Worm (Caenorhabditis elegans): ENCODE results near the gene C36E6.2.
A peak's percentile ranks its signal among the peaks of the same experiment; 100 is the strongest.

Gene C36E6.2

ce11 chrX:17472917-17473316 lies 21.4 kb downstream of the C36E6.2 start (continued):
- no peak for TF ChIP-seq nhr-77 (tag; optimal IDR thresholded peaks at IDR 0.05)
- no peak for TF ChIP-seq ceh-82 (tag; optimal IDR thresholded peaks at IDR 0.05)
- no peak for TF ChIP-seq nhr-76 (tag; optimal IDR thresholded peaks at IDR 0.05)
- TF ChIP-seq ceh-88 (GFP tag; IDR thresholded peaks at IDR 0.05): no peak
- TF ChIP-seq C34B4.2 (tag; optimal IDR thresholded peaks at IDR 0.05): no peak
- no peak for TF ChIP-seq fkh-8 (tag; optimal IDR thresholded peaks at IDR 0.05)
- no peak for TF ChIP-seq F16B12.6 (tag; optimal IDR thresholded peaks at IDR 0.05)
- no peak for TF ChIP-seq egl-13 (tag; optimal IDR thresholded peaks at IDR 0.05)
- no peak for TF ChIP-seq nhr-85 (tag)
- TF ChIP-seq isw-1 (GFP tag; IDR thresholded peaks at IDR 0.05): no peak
- no peak for TF ChIP-seq irx-1 (tag; optimal IDR thresholded peaks at IDR 0.05)
- TF ChIP-seq nhr-12 (tag; optimal IDR thresholded peaks at IDR 0.05): no peak
- TF ChIP-seq ztf-4 (tag; optimal IDR thresholded peaks at IDR 0.05): no peak
- no peak for TF ChIP-seq sptf-1 (tag; optimal IDR thresholded peaks at IDR 0.05)
- no peak for TF ChIP-seq elt-3 (tag; optimal IDR thresholded peaks at IDR 0.05)
- TF ChIP-seq nhr-90 (tag; optimal IDR thresholded peaks at IDR 0.05; ENCODE audit: poor library complexity): peak; percentile 25
- peak in 1 of 2 experiments; percentile 18 for TF ChIP-seq lsy-2 (tag; optimal IDR thresholded peaks at IDR 0.05)
- TF ChIP-seq pax-3 (tag; optimal IDR thresholded peaks at IDR 0.05): no peak
- TF ChIP-seq zag-1 (tag; optimal IDR thresholded peaks at IDR 0.05): no peak
- TF ChIP-seq mab-9 (GFP tag; IDR thresholded peaks at IDR 0.05): no peak
- no peak for TF ChIP-seq efl-1 (optimal IDR thresholded peaks at IDR 0.05)
- peak in 1 of 2 experiments; percentile 40 for TF ChIP-seq efl-1 (GFP tag; optimal IDR thresholded peaks at IDR 0.05 in 1 of 2)
- no peak for TF ChIP-seq sup-37 (GFP tag; optimal IDR thresholded peaks at IDR 0.05)
- no peak for TF ChIP-seq unc-30 (tag; optimal IDR thresholded peaks at IDR 0.05)
- TF ChIP-seq ama-1 (optimal IDR thresholded peaks at IDR 0.05): no peak
- TF ChIP-seq efl-3 (GFP tag; optimal IDR thresholded peaks at IDR 0.05): no peak
- no peak for TF ChIP-seq lin-15B (tag; optimal IDR thresholded peaks at IDR 0.05)
- TF ChIP-seq nhr-84 (tag; optimal IDR thresholded peaks at IDR 0.05): no peak
- no peak for TF ChIP-seq mef-2 (tag; optimal IDR thresholded peaks at IDR 0.05)
- no peak for TF ChIP-seq fkh-10 (GFP tag; optimal IDR thresholded peaks at IDR 0.05)
- TF ChIP-seq lin-35 (GFP tag; optimal IDR thresholded peaks at IDR 0.05): peak in 1 of 2 experiments; percentile 38
- no peak for TF ChIP-seq nhr-47 (tag; optimal IDR thresholded peaks at IDR 0.05)
- peak; percentile 45 for TF ChIP-seq lin-14 (GFP tag; optimal IDR thresholded peaks at IDR 0.05)
- no peak for TF ChIP-seq fos-1 (tag; optimal IDR thresholded peaks at IDR 0.05)
- peak; percentile 71 for TF ChIP-seq nhr-20 (tag; optimal IDR thresholded peaks at IDR 0.05)
- TF ChIP-seq xbp-1 (tag; optimal IDR thresholded peaks at IDR 0.05): no peak
- no peak for TF ChIP-seq ztf-11 (tag; optimal IDR thresholded peaks at IDR 0.05)
- no peak for TF ChIP-seq egl-27 (tag; optimal IDR thresholded peaks at IDR 0.05)
- no peak for TF ChIP-seq lir-3 (tag; optimal IDR thresholded peaks at IDR 0.05; ENCODE audit: poor library complexity)
- no peak for TF ChIP-seq zip-4 (GFP tag; optimal IDR thresholded peaks at IDR 0.05)
- TF ChIP-seq nhr-28 (tag; optimal IDR thresholded peaks at IDR 0.05): no peak
- TF ChIP-seq swsn-7 (tag; optimal IDR thresholded peaks at IDR 0.05): no peak
- no peak for TF ChIP-seq pqm-1 (tag; optimal IDR thresholded peaks at IDR 0.05)
- TF ChIP-seq Y116A8C.19 (tag; optimal IDR thresholded peaks at IDR 0.05; ENCODE audit: borderline replicate concordance): no peak
- no peak for TF ChIP-seq pag-3 (tag; optimal IDR thresholded peaks at IDR 0.05; ENCODE audit: borderline replicate concordance, insufficient read depth)
- TF ChIP-seq dpl-1 (GFP tag; optimal IDR thresholded peaks at IDR 0.05): no peak
- peak; percentile 42 for TF ChIP-seq snu-23 (GFP tag; optimal IDR thresholded peaks at IDR 0.05)
- peak; percentile 4 for TF ChIP-seq mep-1 (tag; optimal IDR thresholded peaks at IDR 0.05)
- TF ChIP-seq ets-5 (GFP tag; IDR thresholded peaks at IDR 0.05): no peak
- TF ChIP-seq blmp-1 (tag; optimal IDR thresholded peaks at IDR 0.05): no peak
- TF ChIP-seq unc-98 (GFP tag; IDR thresholded peaks at IDR 0.05): no peak
- TF ChIP-seq ceh-8 (GFP tag; optimal IDR thresholded peaks at IDR 0.05): no peak
- no peak for TF ChIP-seq aly-2 (tag; optimal IDR thresholded peaks at IDR 0.05)
- TF ChIP-seq elt-2 (tag; optimal IDR thresholded peaks at IDR 0.05): peak; percentile 54

Data from whole organism, L1 larva.